Fruit fly (Drosophila melanogaster) whole organism, prepupa: ENCODE results near the gene CG43373.

Source experiments
- CG11294 ChIP-seq: fragments of 200-800 bp; sonication (Bioruptor generic); IDR thresholded peaks from 2 replicates; pipeline ENCODE4 v1.3.6; 2022; ENCODE audit warnings: missing biosample characterization, missing genetic modification characterization
- CG11762 ChIP-seq: fragments of 200-800 bp; sonication (Bioruptor generic); optimal IDR thresholded peaks from 3 replicates; lab custom pipeline; 2016; ENCODE audit warnings: missing biosample characterization, missing genetic modification characterization; ENCODE audit not compliant: insufficient read depth
- Ets21C ChIP-seq: fragments of 200-800 bp; sonication (Bioruptor generic); optimal IDR thresholded peaks from 3 replicates; lab custom pipeline; 2016; ENCODE audit warnings: missing biosample characterization, missing genetic modification characterization
- Hr39 ChIP-seq: fragments of 200-800 bp; sonication (Bioruptor generic); optimal IDR thresholded peaks from 2 replicates; lab custom pipeline; 2016; ENCODE audit warnings: missing biosample characterization, missing genetic modification characterization
- dsx ChIP-seq: fragments of 200-800 bp; optimal IDR thresholded peaks from 3 replicates; lab custom pipeline; 2019; ENCODE audit warnings: missing biosample characterization, mild to moderate bottlenecking, missing genetic modification characterization, moderate library complexity; ENCODE audit not compliant: poor library complexity, severe bottlenecking
- ss ChIP-seq, 2 experiments: fragments of 200-800 bp; sonication (Bioruptor generic); optimal IDR thresholded peaks; 2 replicates in 1 of 2; 3 replicates in 1 of 2; lab custom pipeline; 2017 to 2018; ENCODE audit warnings: mild to moderate bottlenecking in 2 of 2, missing biosample characterization in 2 of 2, missing genetic modification characterization in 2 of 2, moderate library complexity in 1 of 2

DNA sequence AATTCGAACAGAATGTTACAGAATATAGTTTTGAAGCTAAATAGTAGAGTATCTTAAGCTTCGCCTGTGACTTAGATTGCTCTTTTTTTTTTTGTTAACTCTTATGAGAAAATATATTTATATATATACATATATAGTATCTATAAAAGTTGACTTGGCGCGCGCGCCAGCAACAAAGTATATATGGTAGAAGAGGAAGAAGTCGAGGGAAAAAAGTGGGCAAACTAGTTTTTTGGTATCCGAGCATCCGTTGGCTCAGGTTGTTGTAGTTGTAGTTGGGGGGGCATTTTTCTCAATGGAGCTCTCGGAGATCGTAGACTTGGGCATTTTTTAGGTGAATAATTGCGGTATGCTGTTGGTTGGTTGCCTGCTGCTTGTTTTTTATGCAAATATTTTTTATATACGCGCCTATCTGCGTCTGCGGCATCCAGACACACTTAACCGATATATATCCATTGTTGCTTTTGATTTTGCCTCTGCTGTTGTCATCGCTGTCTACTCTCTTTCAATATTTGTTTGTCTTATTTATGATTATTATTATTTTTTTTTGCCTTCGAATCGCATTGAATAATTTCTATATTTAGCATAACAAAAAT is 64.5 kb downstream of the CG43373 start:
- no peak for TF ChIP-seq CG11294 (GFP tag; lab: Robert Waterston, UW)
- TF ChIP-seq CG11762 (GFP tag; lab: Kevin White, UChicago) = no peak
- no peak for TF ChIP-seq Hr39
- no peak for TF ChIP-seq ss (GFP tag; optimal IDR thresholded peaks at IDR 0.05; lab: Kevin White, UChicago)
- TF ChIP-seq Ets21C (GFP tag; lab: Kevin White, UChicago) = no peak
- TF ChIP-seq dsx (GFP tag; lab: Kevin White, UChicago) = peak; percentile 99
